Fruit fly (Drosophila melanogaster) whole organism, embryonic: Measurements from ENCODE around the gene CG9328.
A peak's percentile ranks its signal among the peaks of the same experiment; 100 is the strongest.

Experiments used
- Bgb ChIP-seq: fragments of 200-800 bp; sonication (Bioruptor generic); IDR thresholded peaks from 2 replicates; pipeline ENCODE4 v1.3.6; 2022; ENCODE audit warnings: missing biosample characterization, missing genetic modification characterization; ENCODE audit not compliant: partially characterized antibody
- C15 ChIP-seq: fragments of 200-800 bp; sonication (Bioruptor generic); IDR thresholded peaks from 3 replicates; pipeline ENCODE4 v1.3.6; 2022; ENCODE audit warnings: missing biosample characterization, missing genetic modification characterization
- CG10267 ChIP-seq: fragments of 200-800 bp; sonication (Bioruptor generic); optimal IDR thresholded peaks from 2 replicates; lab custom pipeline; 2018; ENCODE audit warnings: missing biosample characterization, mild to moderate bottlenecking, missing genetic modification characterization, moderate library complexity
- CG11247 ChIP-seq: fragments of 200-800 bp; sonication (Bioruptor generic); IDR thresholded peaks from 2 replicates; pipeline ENCODE4 v1.3.6; 2022; ENCODE audit warnings: missing biosample characterization, missing genetic modification characterization
- CG12744 ChIP-seq: fragments of 200-800 bp; sonication (Bioruptor generic); optimal IDR thresholded peaks from 2 replicates; lab custom pipeline; 2016; ENCODE audit warnings: missing biosample characterization, missing genetic modification characterization
- CG14050 ChIP-seq: fragments of 200-800 bp; sonication (Bioruptor generic); IDR thresholded peaks from 3 replicates; pipeline ENCODE4 v1.3.6; 2022; ENCODE audit warnings: missing biosample characterization, missing genetic modification characterization
- CG14710 ChIP-seq: fragments of 200-800 bp; sonication (Bioruptor generic); optimal IDR thresholded peaks from 3 replicates; lab custom pipeline; 2019; ENCODE audit warnings: missing biosample characterization, mild to moderate bottlenecking, missing genetic modification characterization, moderate library complexity
- CG30020 ChIP-seq: fragments of 200-800 bp; optimal IDR thresholded peaks from 2 replicates; lab custom pipeline; 2019; ENCODE audit warnings: missing biosample characterization, mild to moderate bottlenecking, missing genetic modification characterization, moderate library complexity
- CG30403 ChIP-seq: fragments of 200-800 bp; sonication (Bioruptor generic); optimal IDR thresholded peaks from 3 replicates; lab custom pipeline; 2016; ENCODE audit warnings: missing biosample characterization, missing genetic modification characterization
- CG31224 ChIP-seq: fragments of 200-800 bp; sonication (Bioruptor generic); IDR thresholded peaks from 2 replicates; pipeline ENCODE4 v1.3.6; 2022; ENCODE audit warnings: missing biosample characterization, missing genetic modification characterization
- CG3281 ChIP-seq: fragments of 200-800 bp; sonication (Bioruptor generic); optimal IDR thresholded peaks from 3 replicates; lab custom pipeline; 2017; ENCODE audit warnings: missing biosample characterization, mild to moderate bottlenecking, missing genetic modification characterization
- CG4282 ChIP-seq: fragments of 200-800 bp; sonication (Bioruptor generic); optimal IDR thresholded peaks from 2 replicates; lab custom pipeline; 2016; ENCODE audit warnings: missing biosample characterization, missing genetic modification characterization
- CG4730 ChIP-seq: fragments of 200-800 bp; sonication (Bioruptor generic); IDR thresholded peaks from 2 replicates; pipeline ENCODE4 v1.3.6; 2022; ENCODE audit warnings: missing biosample characterization, missing genetic modification characterization
- CG6254 ChIP-seq: fragments of 200-800 bp; sonication (Bioruptor generic); optimal IDR thresholded peaks from 3 replicates; lab custom pipeline; 2017; ENCODE audit warnings: mild to moderate bottlenecking, missing biosample characterization, missing genetic modification reagents, missing genetic modification characterization
- CG6765 ChIP-seq: fragments of 200-800 bp; sonication (Bioruptor generic); optimal IDR thresholded peaks from 3 replicates; lab custom pipeline; 2017; ENCODE audit warnings: missing biosample characterization, mild to moderate bottlenecking, missing genetic modification characterization
- CG7786 ChIP-seq: fragments of 200-800 bp; sonication (Bioruptor generic); optimal IDR thresholded peaks from 2 replicates; lab custom pipeline; 2016; ENCODE audit warnings: missing biosample characterization, missing genetic modification characterization
- CG8944 ChIP-seq: fragments of 200-800 bp; sonication (Bioruptor generic); optimal IDR thresholded peaks from 3 replicates; lab custom pipeline; 2016; ENCODE audit warnings: missing biosample characterization, missing genetic modification characterization
- CG9437 ChIP-seq: fragments of 200-800 bp; sonication (Bioruptor generic); optimal IDR thresholded peaks from 2 replicates; lab custom pipeline; 2018; ENCODE audit warnings: missing biosample characterization, mild to moderate bottlenecking, missing genetic modification characterization
- CkIIα-i1 ChIP-seq: fragments of 200-800 bp; sonication (Bioruptor generic); IDR thresholded peaks from 2 replicates; pipeline ENCODE4 v1.3.6; 2022; ENCODE audit warnings: missing biosample characterization, missing genetic modification characterization
- Ets65A ChIP-seq: fragments of 200-800 bp; sonication (Bioruptor generic); peaks from one replicate; lab custom pipeline; 2016; ENCODE audit warnings: missing biosample characterization, missing genetic modification characterization
- Fer2 ChIP-seq: fragments of 200-800 bp; sonication (Bioruptor generic); optimal IDR thresholded peaks from 2 replicates; lab custom pipeline; 2018; ENCODE audit warnings: missing biosample characterization, mild to moderate bottlenecking, missing genetic modification characterization, moderate library complexity
- Gsc ChIP-seq: fragments of 200-800 bp; sonication (Bioruptor generic); IDR thresholded peaks from 2 replicates; pipeline ENCODE4 v1.3.6; 2022; ENCODE audit warnings: missing biosample characterization, missing genetic modification characterization
- H2.0 ChIP-seq: fragments of 200-800 bp; sonication (Bioruptor generic); IDR thresholded peaks from 2 replicates; pipeline ENCODE4 v1.3.6; 2022; ENCODE audit warnings: missing biosample characterization, missing genetic modification characterization
- HLH4C ChIP-seq: fragments of 200-800 bp; sonication (Bioruptor generic); IDR thresholded peaks from 3 replicates; pipeline ENCODE4 v1.3.6; 2022; ENCODE audit warnings: missing biosample characterization, missing genetic modification characterization; ENCODE audit not compliant: partially characterized antibody
- HLH54F ChIP-seq: fragments of 200-800 bp; sonication (Bioruptor generic); optimal IDR thresholded peaks from 3 replicates; lab custom pipeline; 2016; ENCODE audit warnings: missing biosample characterization, missing genetic modification characterization
- HLHmδ ChIP-seq: fragments of 200-800 bp; sonication (Bioruptor generic); optimal IDR thresholded peaks from 2 replicates; lab custom pipeline; 2018; ENCODE audit warnings: missing biosample characterization, mild to moderate bottlenecking, missing genetic modification characterization, moderate library complexity
- Kr ChIP-seq: fragments of 200-800 bp; sonication (Bioruptor generic); optimal IDR thresholded peaks from 2 replicates; lab custom pipeline; 2017; ENCODE audit warnings: missing biosample characterization, mild to moderate bottlenecking, missing genetic modification characterization
- Lpt ChIP-seq: fragments of >200 bp; optimal IDR thresholded peaks from 2 replicates; lab custom pipeline; 2018; ENCODE audit warnings: missing biosample characterization, missing genetic modification characterization
- Mrtf ChIP-seq: fragments of 200-800 bp; sonication (Bioruptor generic); IDR thresholded peaks from 3 replicates; pipeline ENCODE4 v1.3.6; 2022; ENCODE audit warnings: missing biosample characterization, missing genetic modification characterization
- Myb ChIP-seq: fragments of 200-800 bp; sonication (Bioruptor generic); optimal IDR thresholded peaks from 2 replicates; lab custom pipeline; 2016; ENCODE audit warnings: missing biosample characterization, missing genetic modification characterization
- Neu2 ChIP-seq: fragments of 200-800 bp; sonication (Bioruptor generic); optimal IDR thresholded peaks from 3 replicates; lab custom pipeline; 2016; ENCODE audit warnings: missing biosample characterization, missing genetic modification characterization, borderline replicate concordance
- Nf-YA ChIP-seq: fragments of 200-800 bp; sonication (Bioruptor generic); IDR thresholded peaks from 2 replicates; pipeline ENCODE4 v1.3.6; 2022; ENCODE audit warnings: missing biosample characterization, missing genetic modification characterization
- Optix ChIP-seq: fragments of 200-800 bp; sonication (Bioruptor generic); IDR thresholded peaks from 3 replicates; pipeline ENCODE4 v1.3.6; 2022; ENCODE audit warnings: missing biosample characterization, missing genetic modification characterization
- Ravus ChIP-seq: fragments of 200-800 bp; sonication (Bioruptor generic); IDR thresholded peaks from 2 replicates; pipeline ENCODE4 v1.3.6; 2022; ENCODE audit warnings: missing biosample characterization, missing genetic modification characterization
- Rx ChIP-seq: fragments of 200-800 bp; sonication (Bioruptor generic); IDR thresholded peaks from 2 replicates; pipeline ENCODE4 v1.3.6; 2022; ENCODE audit warnings: missing biosample characterization, missing genetic modification characterization
- Tbp ChIP-seq: fragments of >200 bp; optimal IDR thresholded peaks from 2 replicates; lab custom pipeline; 2018; ENCODE audit warnings: missing biosample characterization, missing genetic modification characterization
- bcd ChIP-seq: fragments of 200-800 bp; sonication (Bioruptor generic); optimal IDR thresholded peaks from 2 replicates; lab custom pipeline; 2017; ENCODE audit warnings: missing biosample characterization, mild to moderate bottlenecking, missing genetic modification characterization
- br ChIP-seq: fragments of >200 bp; optimal IDR thresholded peaks from 2 replicates; lab custom pipeline; 2017
- cato ChIP-seq: fragments of 200-800 bp; sonication (Bioruptor generic); optimal IDR thresholded peaks from 2 replicates; lab custom pipeline; 2016; ENCODE audit warnings: missing biosample characterization, missing genetic modification characterization, borderline replicate concordance
- ci ChIP-seq: fragments of 200-800 bp; sonication (Bioruptor generic); IDR thresholded peaks from 3 replicates; pipeline ENCODE4 v1.3.6; 2022; ENCODE audit warnings: missing biosample characterization, missing genetic modification characterization
- inv ChIP-seq: fragments of 200-800 bp; sonication (Bioruptor generic); IDR thresholded peaks from 2 replicates; pipeline ENCODE4 v1.3.6; 2022; ENCODE audit warnings: missing biosample characterization, missing genetic modification characterization; ENCODE audit not compliant: partially characterized antibody
- jing ChIP-seq: fragments of 200-800 bp; sonication (Bioruptor generic); optimal IDR thresholded peaks from 2 replicates; lab custom pipeline; 2018; ENCODE audit warnings: missing biosample characterization, mild to moderate bottlenecking, missing genetic modification characterization
- jumu ChIP-seq: fragments of 200-800 bp; sonication (Bioruptor generic); optimal IDR thresholded peaks from 3 replicates; lab custom pipeline; 2016; ENCODE audit warnings: missing biosample characterization, missing genetic modification characterization
- kah ChIP-seq: fragments of 200-800 bp; sonication (Bioruptor generic); optimal IDR thresholded peaks from 2 replicates; lab custom pipeline; 2018; ENCODE audit warnings: missing biosample characterization, mild to moderate bottlenecking, missing genetic modification characterization
- klu ChIP-seq: fragments of 200-800 bp; sonication (Bioruptor generic); IDR thresholded peaks from 2 replicates; pipeline ENCODE4 v1.3.6; 2022; ENCODE audit warnings: missing biosample characterization, missing genetic modification characterization
- phol ChIP-seq: fragments of 200-800 bp; sonication (Bioruptor generic); optimal IDR thresholded peaks from 3 replicates; lab custom pipeline; 2018; ENCODE audit warnings: missing biosample characterization, mild to moderate bottlenecking, missing genetic modification characterization, moderate library complexity
- pnt ChIP-seq: fragments of 200-800 bp; sonication (Bioruptor generic); optimal IDR thresholded peaks from 3 replicates; lab custom pipeline; 2016; ENCODE audit warnings: missing biosample characterization, missing genetic modification characterization
- ro ChIP-seq: fragments of 200-800 bp; sonication (Bioruptor generic); IDR thresholded peaks from 2 replicates; pipeline ENCODE4 v1.3.6; 2022; ENCODE audit warnings: missing biosample characterization, missing genetic modification characterization
- sens-2 ChIP-seq: fragments of 200-800 bp; sonication (Bioruptor generic); IDR thresholded peaks from 2 replicates; pipeline ENCODE4 v1.3.6; 2022; ENCODE audit warnings: missing biosample characterization, missing genetic modification characterization
- stc ChIP-seq: fragments of 200-800 bp; sonication (Bioruptor generic); IDR thresholded peaks from 2 replicates; pipeline ENCODE4 v1.3.6; 2022; ENCODE audit warnings: missing biosample characterization, missing genetic modification characterization
- trem ChIP-seq: fragments of 200-800 bp; optimal IDR thresholded peaks from 3 replicates; lab custom pipeline; 2019; ENCODE audit warnings: missing biosample characterization, mild to moderate bottlenecking, missing genetic modification characterization, moderate library complexity

CG9328 gene

dm6 chr2L:20805624-20806339, 8.3 kb downstream of the CG9328 start (continued):
- TF ChIP-seq HLH4C (peak; percentile 96), CG4282 (peak; percentile 63), Kr (GFP tag; lab: Kevin White, UChicago) (no peak), CG8944 (GFP tag; lab: Kevin White, UChicago) (peak; percentile 69), Ets65A (GFP tag; lab: Kevin White, UChicago) (peak; percentile 96), CG11247 (GFP tag; lab: Robert Waterston, UW) (peak; percentile 94), Neu2 (GFP tag; lab: Kevin White, UChicago) (no peak), CG14050 (GFP tag; lab: Robert Waterston, UW) (peak; percentile 94), CG30403 (GFP tag; lab: Kevin White, UChicago) (peak; percentile 96), CG7786 (GFP tag; lab: Kevin White, UChicago) (peak; percentile 73), Fer2 (tag; lab: Kevin White, UChicago) (peak; percentile 91), Ravus (GFP tag; lab: Robert Waterston, UW) (peak; percentile 93), Gsc (peak; percentile 75; the same call in 1 of the 2 replicates), inv (GFP tag; lab: Robert Waterston, UW) (peak; percentile 73), CG6254 (peak; percentile 88), trem (tag; lab: Kevin White, UChicago) (peak; percentile 86), CG3281 (GFP tag; lab: Kevin White, UChicago) (peak; percentile 96), Myb (GFP tag; lab: Kevin White, UChicago) (peak; percentile 39), phol (tag; lab: Kevin White, UChicago) (peak; percentile 95), CG10267 (peak; percentile 90), Mrtf (GFP tag; lab: Robert Waterston, UW) (peak; percentile 90), CG9437 (GFP tag; lab: Kevin White, UChicago) (peak; percentile 92), CG6765 (GFP tag; lab: Kevin White, UChicago) (peak; percentile 93), Bgb (peak; percentile 75), klu (GFP tag; lab: Robert Waterston, UW) (peak; percentile 91), br (no peak), HLHmδ (GFP tag; lab: Kevin White, UChicago) (no peak), Lpt (GFP tag; lab: Kevin White, UChicago) (no peak), stc (peak; percentile 94), bcd (peak; percentile 95), HLH54F (peak; percentile 83), ro (GFP tag; lab: Robert Waterston, UW) (peak; percentile 89), CG31224 (peak; percentile 88), CG14710 (tag; lab: Kevin White, UChicago) (peak; percentile 92), Rx (GFP tag; lab: Robert Waterston, UW) (peak; percentile 89), pnt (GFP tag; lab: Kevin White, UChicago) (peak; percentile 55), H2.0 (peak; percentile 93), kah (peak; percentile 89), sens-2 (GFP tag; lab: Robert Waterston, UW) (peak; percentile 74), Optix (peak; percentile 91), jing (GFP tag; lab: Kevin White, UChicago) (peak; percentile 90), CG12744 (GFP tag; lab: Kevin White, UChicago) (peak; percentile 33), jumu (GFP tag; lab: Kevin White, UChicago) (peak; percentile 69), CG30020 (tag; lab: Kevin White, UChicago) (peak; percentile 69), CG4730 (GFP tag; lab: Robert Waterston, UW) (peak; percentile 95), CkIIα-i1 (GFP tag; lab: Robert Waterston, UW) (peak; percentile 53; the same call in 1 of the 2 replicates), Nf-YA (peak; percentile 87), cato (GFP tag; lab: Kevin White, UChicago) (peak; percentile 84), Tbp (GFP tag; lab: Kevin White, UChicago) (no peak), ci (peak; percentile 96), C15 (GFP tag; lab: Robert Waterston, UW) (peak; percentile 90)
